Worm (Caenorhabditis elegans) whole organism, young adult: ENCODE measurements around the gene nhx-3.

Source experiments
- B0035.1 ChIP-seq: sonication (generic microtip); optimal IDR thresholded peaks from 2 replicates; lab custom pipeline; 2016; ENCODE audit warnings: missing genetic modification characterization, mild to moderate bottlenecking, missing compliant biosample characterization, missing genotype, missing genetic modification reagents
- B0261.1 ChIP-seq: sonication (generic microtip); optimal IDR thresholded peaks from 2 replicates; lab custom pipeline; 2016; ENCODE audit warnings: mild to moderate bottlenecking, missing genetic modification characterization, moderate library complexity, missing compliant biosample characterization
- B0336.3 ChIP-seq: fragments of 200-800 bp; sonication (Bioruptor generic); IDR thresholded peaks from 2 replicates; pipeline ENCODE4 v1.3.6; 2022; ENCODE audit warnings: missing genetic modification characterization, missing compliant biosample characterization
- F10E7.11 ChIP-seq: sonication (generic microtip); optimal IDR thresholded peaks from 2 replicates; lab custom pipeline; 2017; ENCODE audit warnings: mild to moderate bottlenecking, missing genetic modification characterization, moderate library complexity, missing compliant biosample characterization
- F22D6.2 ChIP-seq: sonication (generic microtip); optimal IDR thresholded peaks from 2 replicates; lab custom pipeline; 2016; ENCODE audit warnings: mild to moderate bottlenecking, missing genetic modification characterization, missing compliant biosample characterization
- F39B2.1 ChIP-seq: fragments of 200-800 bp; sonication (Bioruptor generic); IDR thresholded peaks from 2 replicates; pipeline ENCODE4 v1.3.6; 2022; ENCODE audit warnings: missing genetic modification reagents, missing genetic modification characterization, missing compliant biosample characterization
- F57A8.1 ChIP-seq: fragments of 200-800 bp; sonication (Bioruptor generic); optimal IDR thresholded peaks from 2 replicates; lab custom pipeline; 2018; ENCODE audit warnings: mild to moderate bottlenecking, missing genetic modification characterization, moderate library complexity, missing compliant biosample characterization
- K11D2.4 ChIP-seq: fragments of 200-800 bp; sonication (Bioruptor generic); IDR thresholded peaks from 2 replicates; pipeline ENCODE4 v1.3.6; 2022; ENCODE audit warnings: missing genetic modification reagents, missing genetic modification characterization, missing compliant biosample characterization
- Y53F4B.3 ChIP-seq: fragments of 200-800 bp; sonication (Bioruptor generic); IDR thresholded peaks from 2 replicates; pipeline ENCODE4 v1.3.6; 2022; ENCODE audit warnings: missing genetic modification reagents, missing genetic modification characterization, missing compliant biosample characterization
- Y67H2A.10 ChIP-seq: fragments of 200-800 bp; sonication (Bioruptor generic); conservative IDR thresholded peaks from 2 replicates; pipeline ENCODE4 v1.3.6; 2022; ENCODE audit warnings: missing genetic modification reagents, missing genetic modification characterization, missing compliant biosample characterization
- Y95B8A.8 ChIP-seq: fragments of 200-800 bp; sonication (Bioruptor generic); IDR thresholded peaks from 2 replicates; pipeline ENCODE4 v1.3.6; 2022; ENCODE audit warnings: missing genetic modification reagents, missing genetic modification characterization, missing compliant biosample characterization
- ZK185.1 ChIP-seq: sonication (generic microtip); optimal IDR thresholded peaks from 2 replicates; lab custom pipeline; 2016; ENCODE audit warnings: mild to moderate bottlenecking, missing genetic modification characterization, missing compliant biosample characterization; ENCODE audit not compliant: poor library complexity, severe bottlenecking
- ama-1 ChIP-seq, 3 experiments: fragments of 150-350 bp in 1 of 3; sonication (generic microtip) in 2 of 3; optimal IDR thresholded peaks; 2 replicates each; lab custom pipeline; 2014 to 2018; ENCODE audit warnings: missing biosample characterization in 2 of 3, missing genetic modification characterization in 2 of 3, missing genetic modification reagents in 2 of 3
- aptf-2 ChIP-seq: fragments of 200-800 bp; sonication (Bioruptor generic); conservative IDR thresholded peaks from 2 replicates; pipeline ENCODE4 v1.3.6; 2022; ENCODE audit warnings: missing genetic modification reagents, missing genetic modification characterization, missing compliant biosample characterization
- aptf-3 ChIP-seq: fragments of 200-800 bp; sonication (Bioruptor generic); IDR thresholded peaks from 2 replicates; pipeline ENCODE4 v1.3.6; 2022; ENCODE audit warnings: missing genetic modification characterization, missing compliant biosample characterization
- attf-3 ChIP-seq: fragments of 200-800 bp; sonication (Bioruptor generic); conservative IDR thresholded peaks from 2 replicates; pipeline ENCODE4 v1.3.6; 2022; ENCODE audit warnings: missing genetic modification reagents, missing genetic modification characterization, missing compliant biosample characterization
- bed-2 ChIP-seq: fragments of 200-800 bp; sonication (Bioruptor generic); IDR thresholded peaks from 2 replicates; pipeline ENCODE4 v1.3.6; 2022; ENCODE audit warnings: missing genetic modification reagents, missing genetic modification characterization, missing compliant biosample characterization
- ccch-3 ChIP-seq: fragments of 200-800 bp; sonication (Bioruptor generic); optimal IDR thresholded peaks from 2 replicates; lab custom pipeline; 2018; ENCODE audit warnings: mild to moderate bottlenecking, missing genetic modification characterization, missing compliant biosample characterization
- ceh-91 ChIP-seq: fragments of 200-800 bp; sonication (Bioruptor generic); IDR thresholded peaks from 2 replicates; pipeline ENCODE4 v1.3.6; 2022; ENCODE audit warnings: missing genetic modification reagents, missing genetic modification characterization, missing compliant biosample characterization
- chd-7 ChIP-seq: sonication (generic microtip); optimal IDR thresholded peaks from 2 replicates; lab custom pipeline; 2016; ENCODE audit warnings: mild to moderate bottlenecking, missing genetic modification characterization, moderate library complexity, missing compliant biosample characterization
- dpff-1 ChIP-seq: sonication (generic microtip); optimal IDR thresholded peaks from 2 replicates; lab custom pipeline; 2017; ENCODE audit warnings: mild to moderate bottlenecking, missing genetic modification characterization, missing compliant biosample characterization
- dpl-1 ChIP-seq: fragments of 150-350 bp; optimal IDR thresholded peaks from 2 replicates; lab custom pipeline; 2014; ENCODE audit warnings: missing biosample characterization, missing genetic modification reagents, missing genetic modification characterization
- gei-17 ChIP-seq: fragments of 200-800 bp; sonication (Bioruptor generic); optimal IDR thresholded peaks from 2 replicates; lab custom pipeline; 2018; ENCODE audit warnings: mild to moderate bottlenecking, missing genetic modification characterization, missing compliant biosample characterization
- him-1 ChIP-seq: sonication (generic microtip); optimal IDR thresholded peaks from 2 replicates; lab custom pipeline; 2016; ENCODE audit warnings: missing genotype, missing genetic modification reagents, missing genetic modification characterization, missing compliant biosample characterization
- hlh-26 ChIP-seq: fragments of 200-800 bp; sonication (Bioruptor generic); conservative IDR thresholded peaks from 2 replicates; pipeline ENCODE4 v1.3.6; 2022; ENCODE audit warnings: missing genetic modification reagents, missing genetic modification characterization, missing compliant biosample characterization
- hmg-1.2 ChIP-seq: fragments of 200-800 bp; sonication (Bioruptor generic); IDR thresholded peaks from 2 replicates; pipeline ENCODE4 v1.3.6; 2022; ENCODE audit warnings: missing genetic modification reagents, missing genetic modification characterization, missing compliant biosample characterization
- hrde-1 ChIP-seq: sonication (generic microtip); optimal IDR thresholded peaks from 2 replicates; lab custom pipeline; 2016; ENCODE audit warnings: missing genetic modification characterization, mild to moderate bottlenecking, missing compliant biosample characterization, moderate library complexity, missing genotype, missing genetic modification reagents, borderline replicate concordance
- let-526 ChIP-seq: fragments of 200-800 bp; sonication (Bioruptor generic); IDR thresholded peaks from 2 replicates; pipeline ENCODE4 v1.3.6; 2022; ENCODE audit warnings: missing genetic modification reagents, missing genetic modification characterization, missing compliant biosample characterization
- lin-26 ChIP-seq: fragments of 200-800 bp; sonication (Bioruptor generic); IDR thresholded peaks from 2 replicates; pipeline ENCODE4 v1.3.6; 2022; ENCODE audit warnings: missing genetic modification reagents, missing genetic modification characterization, missing compliant biosample characterization
- lir-1 ChIP-seq: fragments of 200-800 bp; sonication (Bioruptor generic); conservative IDR thresholded peaks from 2 replicates; pipeline ENCODE4 v1.3.6; 2022; ENCODE audit warnings: missing genetic modification reagents, missing genetic modification characterization, missing compliant biosample characterization
- madf-10 ChIP-seq: sonication (generic microtip); optimal IDR thresholded peaks from 2 replicates; lab custom pipeline; 2016; ENCODE audit warnings: mild to moderate bottlenecking, missing genetic modification characterization, missing compliant biosample characterization
- madf-3 ChIP-seq: fragments of 200-800 bp; sonication (Bioruptor generic); IDR thresholded peaks from 2 replicates; pipeline ENCODE4 v1.3.6; 2022; ENCODE audit warnings: missing genetic modification reagents, missing genetic modification characterization, missing compliant biosample characterization
- madf-8 ChIP-seq: fragments of 200-800 bp; sonication (Bioruptor generic); conservative IDR thresholded peaks from 2 replicates; pipeline ENCODE4 v1.3.6; 2022; ENCODE audit warnings: missing genetic modification reagents, missing genetic modification characterization, missing compliant biosample characterization
- mel-28 ChIP-seq: sonication (generic microtip); optimal IDR thresholded peaks from 2 replicates; lab custom pipeline; 2016; ENCODE audit warnings: borderline replicate concordance, mild to moderate bottlenecking, missing genetic modification characterization, missing compliant biosample characterization
- nhr-179 ChIP-seq: sonication (generic microtip); optimal IDR thresholded peaks from 2 replicates; lab custom pipeline; 2016; ENCODE audit warnings: mild to moderate bottlenecking, missing genetic modification characterization, missing compliant biosample characterization
- pbrm-1 ChIP-seq: fragments of 200-800 bp; sonication (Bioruptor generic); IDR thresholded peaks from 2 replicates; pipeline ENCODE4 v1.3.6; 2022; ENCODE audit warnings: missing genetic modification reagents, missing genetic modification characterization, missing compliant biosample characterization
- rcor-1 ChIP-seq: fragments of 200-800 bp; sonication (Bioruptor generic); IDR thresholded peaks from 2 replicates; pipeline ENCODE4 v1.3.6; 2022; ENCODE audit warnings: missing genetic modification reagents, missing genetic modification characterization, missing compliant biosample characterization
- rpc-1 ChIP-seq, 2 experiments: fragments of 150-350 bp in 1 of 2; sonication (generic microtip) in 1 of 2; optimal IDR thresholded peaks; 2 replicates each; lab custom pipeline; 2014 to 2018; ENCODE audit warnings: missing biosample characterization in 1 of 2, missing genetic modification characterization in 1 of 2, missing genetic modification reagents in 1 of 2, missing genotype in 1 of 2
- snpc-1.1 ChIP-seq: sonication (generic microtip); optimal IDR thresholded peaks from 2 replicates; lab custom pipeline; 2017; ENCODE audit warnings: missing genetic modification characterization, mild to moderate bottlenecking, missing compliant biosample characterization, antibody characterized with exemption, moderate library complexity, missing genotype, missing genetic modification reagents; ENCODE audit not compliant: insufficient read depth
- tbp1 ChIP-seq: fragments of 200-800 bp; sonication (Bioruptor generic); optimal IDR thresholded peaks from 2 replicates; lab custom pipeline; 2018; ENCODE audit warnings: mild to moderate bottlenecking, missing genetic modification characterization, missing compliant biosample characterization
- tbx-9 ChIP-seq: sonication (generic microtip); optimal IDR thresholded peaks from 2 replicates; lab custom pipeline; 2016; ENCODE audit warnings: borderline replicate concordance, missing genetic modification characterization, inconsistent platforms, missing compliant biosample characterization
- unc-130 ChIP-seq: sonication (generic microtip); optimal IDR thresholded peaks from 2 replicates; lab custom pipeline; 2016; ENCODE audit warnings: missing genetic modification reagents, missing genetic modification characterization, missing compliant biosample characterization
- unc-62 ChIP-seq: fragments of 150-350 bp; optimal IDR thresholded peaks from 2 replicates; lab custom pipeline; 2014; ENCODE audit warnings: missing biosample characterization, missing genetic modification reagents, missing genetic modification characterization
- xnd-1 ChIP-seq: sonication (generic microtip); optimal IDR thresholded peaks from 2 replicates; lab custom pipeline; 2016; ENCODE audit warnings: missing genotype, missing genetic modification reagents, missing genetic modification characterization, missing compliant biosample characterization
- zfh-2 ChIP-seq: fragments of 200-800 bp; sonication (Bioruptor generic); conservative IDR thresholded peaks from 2 replicates; pipeline ENCODE4 v1.3.6; 2022; ENCODE audit warnings: missing genetic modification reagents, missing genetic modification characterization, missing compliant biosample characterization
- zim-3 ChIP-seq: sonication (generic microtip); optimal IDR thresholded peaks from 2 replicates; lab custom pipeline; 2017; ENCODE audit warnings: mild to moderate bottlenecking, missing genetic modification characterization, moderate library complexity, missing compliant biosample characterization
- ztf-18 ChIP-seq: sonication (generic microtip); optimal IDR thresholded peaks from 2 replicates; lab custom pipeline; 2016; ENCODE audit warnings: missing genotype, mild to moderate bottlenecking, missing genetic modification characterization, missing compliant biosample characterization
- ztf-26 ChIP-seq: sonication (generic microtip); optimal IDR thresholded peaks from 2 replicates; lab custom pipeline; 2017; ENCODE audit warnings: missing genetic modification characterization, missing compliant biosample characterization
- ztf-6 ChIP-seq: fragments of 200-800 bp; sonication (Bioruptor generic); IDR thresholded peaks from 2 replicates; pipeline ENCODE4 v1.3.6; 2022; ENCODE audit warnings: missing genetic modification reagents, missing genetic modification characterization, missing compliant biosample characterization

The nhx-3 gene

DNA sequence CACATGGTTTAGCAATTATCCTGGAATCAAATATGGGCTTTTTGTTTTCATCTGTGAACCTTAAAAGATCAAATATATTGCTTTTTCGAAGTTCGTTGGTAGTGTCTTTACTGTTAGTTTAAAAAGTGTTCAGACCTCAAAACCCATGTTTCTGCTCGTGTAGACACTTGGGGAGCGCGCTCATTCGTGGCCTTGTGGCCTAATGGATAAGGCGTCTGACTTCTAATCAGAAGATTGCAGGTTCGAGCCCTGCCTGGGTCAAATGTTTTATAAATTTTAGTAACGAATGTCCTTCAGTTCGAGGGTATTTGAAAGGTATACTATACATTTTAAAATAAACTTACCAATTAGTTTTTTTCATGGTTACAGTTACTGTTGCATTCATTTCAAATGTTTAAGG is 39.1 kb downstream of the nhx-3 start (continued):
- TF ChIP-seq him-1 (tag; lab: Kevin White, UChicago) (peak; percentile 67), ztf-26 (tag; lab: Kevin White, UChicago) (no peak), lir-1 (GFP tag; lab: Robert Waterston, UW) (no peak), xnd-1 (tag; lab: Kevin White, UChicago) (no peak), snpc-1.1 (no peak), unc-130 (GFP tag; lab: Kevin White, UChicago) (no peak), hmg-1.2 (GFP tag; lab: Robert Waterston, UW) (no peak), madf-8 (no peak), rcor-1 (no peak), tbx-9 (no peak), ZK185.1 (tag; lab: Kevin White, UChicago) (no peak), Y95B8A.8 (no peak), unc-62 (GFP tag; lab: Kevin White, UChicago) (no peak), mel-28 (tag; lab: Kevin White, UChicago) (no peak), let-526 (GFP tag; lab: Robert Waterston, UW) (no peak), nhr-179 (no peak), tbp1 (GFP tag; lab: Kevin White, UChicago) (peak; percentile 90), B0035.1 (tag; lab: Kevin White, UChicago) (no peak), aptf-2 (GFP tag; lab: Robert Waterston, UW) (no peak), ceh-91 (GFP tag; lab: Robert Waterston, UW) (no peak), ama-1 (optimal IDR thresholded peaks at IDR 0.05; lab: Kevin White, UChicago) (no peak), ama-1 (GFP tag; optimal IDR thresholded peaks at IDR 0.05; lab: Kevin White, UChicago) (no peak), dpl-1 (GFP tag; lab: Kevin White, UChicago) (no peak), hrde-1 (no peak), aptf-3 (GFP tag; lab: Robert Waterston, UW) (no peak), madf-10 (tag; lab: Kevin White, UChicago) (no peak), F57A8.1 (GFP tag; lab: Kevin White, UChicago) (no peak), dpff-1 (tag; lab: Kevin White, UChicago) (no peak), zim-3 (tag; lab: Kevin White, UChicago) (no peak), hlh-26 (no peak), rpc-1 (optimal IDR thresholded peaks at IDR 0.05; lab: Kevin White, UChicago) (peak; percentile 54), rpc-1 (tag; optimal IDR thresholded peaks at IDR 0.05; lab: Kevin White, UChicago) (peak; percentile 73), zfh-2 (GFP tag; lab: Robert Waterston, UW) (no peak), K11D2.4 (GFP tag; lab: Robert Waterston, UW) (no peak), ztf-6 (no peak), ztf-18 (tag; lab: Kevin White, UChicago) (peak; percentile 15), B0336.3 (no peak), F39B2.1 (no peak), B0261.1 (tag; lab: Kevin White, UChicago) (peak; percentile 71), Y53F4B.3 (GFP tag; lab: Robert Waterston, UW) (no peak), lin-26 (peak; percentile 55; the same call in 1 of the 2 replicates), chd-7 (tag; lab: Kevin White, UChicago) (no peak)

DNA sequence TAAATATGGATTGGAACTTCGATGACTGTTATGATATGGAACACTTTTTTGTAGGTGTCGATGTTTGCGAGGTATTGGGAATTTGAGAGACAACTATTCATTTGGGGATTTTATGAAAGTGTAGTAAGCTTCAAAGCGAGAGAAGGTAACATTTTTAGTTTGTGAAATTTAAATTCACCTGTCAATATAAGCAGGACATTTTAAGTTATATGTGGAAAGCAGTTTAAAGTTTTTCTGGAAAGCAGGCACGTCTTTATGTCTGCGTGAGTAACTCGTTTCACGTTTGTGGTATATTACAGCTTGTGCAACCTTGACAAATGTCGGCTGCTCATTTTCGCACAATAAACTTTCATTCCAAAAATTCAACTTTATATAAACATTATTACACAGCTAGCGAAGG is 41.1 kb downstream of the nhx-3 start, which contains the start of gene srh-229:
Gene srh-229 (minus strand): TSS at position 101 of the 400 bp plus-strand sequence.
- TF ChIP-seq rcor-1 (no peak), ZK185.1 (tag; lab: Kevin White, UChicago) (no peak), bed-2 (GFP tag; lab: Robert Waterston, UW) (no peak), F10E7.11 (tag; lab: Kevin White, UChicago) (no peak), Y67H2A.10 (no peak), gei-17 (GFP tag; lab: Kevin White, UChicago) (no peak), chd-7 (tag; lab: Kevin White, UChicago) (no peak), pbrm-1 (no peak), madf-3 (no peak), B0035.1 (tag; lab: Kevin White, UChicago) (no peak), unc-130 (GFP tag; lab: Kevin White, UChicago) (no peak), attf-3 (GFP tag; lab: Robert Waterston, UW) (no peak), ccch-3 (GFP tag; lab: Kevin White, UChicago) (no peak), F22D6.2 (tag; lab: Kevin White, UChicago) (no peak), lir-1 (GFP tag; lab: Robert Waterston, UW) (no peak)
